Worm (Caenorhabditis elegans) whole organism, early embryonic: ENCODE measurements around the gene C35C5.8.

Experiments used
- aly-1 ChIP-seq: sonication (generic microtip); optimal IDR thresholded peaks from 2 replicates; lab custom pipeline; 2016; ENCODE audit warnings: missing genetic modification characterization, missing compliant biosample characterization
- ama-1 ChIP-seq: fragments of 150-350 bp; optimal IDR thresholded peaks from 2 replicates; lab custom pipeline; 2014
- scrt-1 ChIP-seq: fragments of 200-800 bp; sonication (Bioruptor generic); IDR thresholded peaks from 2 replicates; pipeline ENCODE4 v1.3.6; 2022; ENCODE audit warnings: missing genetic modification characterization, missing compliant biosample characterization
- sea-1 ChIP-seq: fragments of 200-800 bp; sonication (Bioruptor generic); conservative IDR thresholded peaks from 2 replicates; pipeline ENCODE4 v1.3.6; 2022; ENCODE audit warnings: missing genetic modification characterization, missing compliant biosample characterization

ce11 chrX:11519016-11519509 is 14.3 kb upstream of the C35C5.8 start, which contains the start of gene hpo-34:
- TF ChIP-seq ama-1 (lab: Kevin White, UChicago), result no peak
- no peak for TF ChIP-seq scrt-1
- no peak for TF ChIP-seq sea-1
- no peak for TF ChIP-seq aly-1 (tag; lab: Kevin White, UChicago)
